Worm (Caenorhabditis elegans) whole organism, L1 larva: Measurements from ENCODE around the gene nsph-4.2.
"Not testable (repeated sequence)": the region's sequence is repeated elsewhere in the genome, so short reads cannot be mapped to it uniquely, and the experiment has no call there.

Experiments
- C34B4.2 ChIP-seq: sonication (generic microtip); optimal IDR thresholded peaks from 2 replicates; lab custom pipeline; 2017; ENCODE audit warnings: mild to moderate bottlenecking, missing genetic modification characterization, missing compliant biosample characterization
- egl-27 ChIP-seq, 2 experiments: fragments of 150-350 bp in 1 of 2; sonication (generic microtip); optimal IDR thresholded peaks; 3 replicates each; lab custom pipeline; 2017 to 2018; ENCODE audit warnings: missing biosample characterization in 2 of 2, missing genetic modification characterization in 2 of 2, missing genetic modification reagents in 2 of 2
- fkh-10 ChIP-seq: sonication (generic microtip); optimal IDR thresholded peaks from 2 replicates; lab custom pipeline; 2017; ENCODE audit warnings: missing biosample characterization, missing genetic modification reagents, missing genetic modification characterization
- lin-14 ChIP-seq: fragments of 200-800 bp; sonication (Bioruptor generic); optimal IDR thresholded peaks from 2 replicates; lab custom pipeline; 2018; ENCODE audit warnings: mild to moderate bottlenecking, missing genetic modification characterization, moderate library complexity, missing compliant biosample characterization
- mdl-1 ChIP-seq, 2 experiments: fragments of 150-350 bp; optimal IDR thresholded peaks; 2 replicates each; lab custom pipeline; 2014 to 2017; ENCODE audit warnings: missing biosample characterization in 2 of 2, missing genetic modification characterization in 2 of 2, inconsistent platforms in 1 of 2
- nhr-47 ChIP-seq: sonication (generic microtip); optimal IDR thresholded peaks from 2 replicates; lab custom pipeline; 2016; ENCODE audit warnings: mild to moderate bottlenecking, missing genetic modification characterization, moderate library complexity, missing compliant biosample characterization
- pqm-1 ChIP-seq: sonication (generic microtip); optimal IDR thresholded peaks from 3 replicates; lab custom pipeline; 2017; ENCODE audit warnings: missing biosample characterization, missing genetic modification characterization
- snpc-4 ChIP-seq: fragments of 150-350 bp; optimal IDR thresholded peaks from 2 replicates; lab custom pipeline; 2014; ENCODE audit warnings: missing biosample characterization, missing genetic modification characterization
- tlp-1 ChIP-seq: fragments of 150-350 bp; optimal IDR thresholded peaks from 2 replicates; lab custom pipeline; 2014; ENCODE audit warnings: missing biosample characterization, missing genetic modification characterization

ce11 chrIV:5261786-5262185 is 43.2 kb downstream of the nsph-4.2 start:
- TF ChIP-seq egl-27 (tag; optimal IDR thresholded peaks at IDR 0.05; lab: Kevin White, UChicago); pqm-1 (tag; lab: Kevin White, UChicago); mdl-1 (tag; optimal IDR thresholded peaks at IDR 0.05; lab: Kevin White, UChicago); nhr-47; snpc-4 (tag; lab: Kevin White, UChicago); C34B4.2; fkh-10 (GFP tag; lab: Kevin White, UChicago); lin-14 (GFP tag; lab: Kevin White, UChicago); tlp-1: not testable (repeated sequence)
